Worm (Caenorhabditis elegans) whole organism, L2 larva: ENCODE measurements around the gene srv-26.
"Not testable (repeated sequence)": the region's sequence is repeated elsewhere in the genome, so short reads cannot be mapped to it uniquely, and the experiment has no call there.

Source experiments
- egl-27 ChIP-seq: sonication (generic microtip); optimal IDR thresholded peaks from 3 replicates; lab custom pipeline; 2017; ENCODE audit warnings: missing biosample characterization, missing genetic modification reagents, missing genetic modification characterization
- mdl-1 ChIP-seq, 2 experiments: fragments of 150-350 bp in 1 of 2; sonication (generic microtip) in 1 of 2; optimal IDR thresholded peaks; 2 replicates each; lab custom pipeline; 2017; ENCODE audit warnings: missing biosample characterization in 2 of 2, missing genetic modification characterization in 2 of 2

- not testable (repeated sequence) for TF ChIP-seq egl-27 (tag; lab: Kevin White, UChicago); mdl-1 (tag; optimal IDR thresholded peaks at IDR 0.05; lab: Kevin White, UChicago)
Observed at ce11 chrIV:6253000-6253399, 48.7 kb downstream of the srv-26 start, which contains the start of gene T13A10.2.
